Fruit fly (Drosophila melanogaster): ENCODE measurements around the gene Sirt2.

The Sirt2 gene

dm6 chr3R:20308972-20309660, 19.1 kb upstream of the Sirt2 start, which contains the start of gene Orp8:
Orp8 (plus strand) TSS chr3R:20309344.
- TF ChIP-seq net (GFP tag; optimal IDR thresholded peaks at IDR 0.05): peak; percentile 69
- TF ChIP-seq dsx (GFP tag; optimal IDR thresholded peaks at IDR 0.05; ENCODE audit: poor library complexity, severe bottlenecking): peak; percentile 64
- TF ChIP-seq Hr4 (GFP tag; optimal IDR thresholded peaks at IDR 0.05): no peak
- peak; percentile 37 for TF ChIP-seq dac (GFP tag; optimal IDR thresholded peaks at IDR 0.05)
- peak; percentile 73 for TF ChIP-seq CG3919 (GFP tag; optimal IDR thresholded peaks at IDR 0.05)
- TF ChIP-seq CG3032 (tag; optimal IDR thresholded peaks at IDR 0.05): peak; percentile 19
- peak; percentile 43 for TF ChIP-seq Gug (GFP tag; IDR thresholded peaks at IDR 0.05)
- TF ChIP-seq CG8632 (GFP tag; optimal IDR thresholded peaks at IDR 0.05): peak; percentile 39
- peak; percentile 42 for TF ChIP-seq CG10669 (GFP tag; optimal IDR thresholded peaks at IDR 0.05)
- TF ChIP-seq acj6 (GFP tag; optimal IDR thresholded peaks at IDR 0.05): no peak
- peak; percentile 89; the same call in 2 of the 3 replicates for TF ChIP-seq CG6163 (GFP tag; IDR thresholded peaks at IDR 0.05)
- TF ChIP-seq Eip78C (GFP tag): peak; percentile 90
- no peak for TF ChIP-seq lz (GFP tag; optimal IDR thresholded peaks at IDR 0.05)
- peak; percentile 51 for TF ChIP-seq fkh (GFP tag; optimal IDR thresholded peaks at IDR 0.05)
- peak; percentile 32 for TF ChIP-seq CG7368 (GFP tag; optimal IDR thresholded peaks at IDR 0.05)
- peak; percentile 88 for TF ChIP-seq CG16779 (tag; optimal IDR thresholded peaks at IDR 0.05)
- no peak for TF ChIP-seq CG31627 (GFP tag; optimal IDR thresholded peaks at IDR 0.05)
- peak; percentile 26 for TF ChIP-seq achi (GFP tag; optimal IDR thresholded peaks at IDR 0.05)
- TF ChIP-seq CG34406 (GFP tag; optimal IDR thresholded peaks at IDR 0.05): peak; percentile 24
- no peak for TF ChIP-seq CG11902 (GFP tag; optimal IDR thresholded peaks at IDR 0.05)
- TF ChIP-seq cyc (GFP tag; optimal IDR thresholded peaks at IDR 0.05): no peak
- no peak for TF ChIP-seq svp (GFP tag)
- peak; percentile 31 for TF ChIP-seq Sox14 (GFP tag; optimal IDR thresholded peaks at IDR 0.05)
- peak; percentile 73 to 75 for TF ChIP-seq ss (GFP tag; optimal IDR thresholded peaks at IDR 0.05)
- TF ChIP-seq CG11762 (GFP tag; optimal IDR thresholded peaks at IDR 0.05; ENCODE audit: insufficient read depth): no peak
- no peak for TF ChIP-seq CG10631 (GFP tag; optimal IDR thresholded peaks at IDR 0.05)
- no peak for TF ChIP-seq Sox15 (GFP tag; optimal IDR thresholded peaks at IDR 0.05)
- TF ChIP-seq Ets21C (GFP tag; optimal IDR thresholded peaks at IDR 0.05): no peak
- TF ChIP-seq Ets96B (tag; optimal IDR thresholded peaks at IDR 0.05): peak; percentile 37
- TF ChIP-seq CG32006 (GFP tag; optimal IDR thresholded peaks at IDR 0.05): peak; percentile 31
- TF ChIP-seq CG8119 (GFP tag; IDR thresholded peaks at IDR 0.05): peak; percentile 85
- no peak for TF ChIP-seq CG4318 (GFP tag; optimal IDR thresholded peaks at IDR 0.05)
- peak; percentile 86 for TF ChIP-seq Sox102F (GFP tag; optimal IDR thresholded peaks at IDR 0.05)
- peak; percentile 36 for TF ChIP-seq topi (GFP tag; optimal IDR thresholded peaks at IDR 0.05)
- TF ChIP-seq Eip93F (GFP tag; optimal IDR thresholded peaks at IDR 0.05): peak; percentile 76
- peak; percentile 87 for TF ChIP-seq CG6276 (GFP tag; optimal IDR thresholded peaks at IDR 0.05)
- peak; percentile 98 for TF ChIP-seq vri (GFP tag; optimal IDR thresholded peaks at IDR 0.05)
- TF ChIP-seq CG6792 (GFP tag; optimal IDR thresholded peaks at IDR 0.05): no peak
- TF ChIP-seq CG6854 (GFP tag; optimal IDR thresholded peaks at IDR 0.05): peak; percentile 94
- peak; percentile 91; the same call in 2 of the 3 replicates for TF ChIP-seq eg (GFP tag; IDR thresholded peaks at IDR 0.05)
- peak; percentile 49 for TF ChIP-seq CG6808 (GFP tag; optimal IDR thresholded peaks at IDR 0.05)
- TF ChIP-seq Met (GFP tag; optimal IDR thresholded peaks at IDR 0.05): peak; percentile 32
- TF ChIP-seq Lpt (GFP tag; optimal IDR thresholded peaks at IDR 0.05): peak; percentile 88
- peak; percentile 55 for TF ChIP-seq CG1621 (tag; optimal IDR thresholded peaks at IDR 0.05)
- no peak for TF ChIP-seq Hr38 (GFP tag; optimal IDR thresholded peaks at IDR 0.05)
- peak; percentile 61 for TF ChIP-seq fd85E (GFP tag; optimal IDR thresholded peaks at IDR 0.05)
- TF ChIP-seq Smox (GFP tag; optimal IDR thresholded peaks at IDR 0.05): no peak
- TF ChIP-seq pdm3 (GFP tag; optimal IDR thresholded peaks at IDR 0.05): no peak
- peak; percentile 43 for TF ChIP-seq spab (GFP tag; optimal IDR thresholded peaks at IDR 0.05)
- no peak for TF ChIP-seq Hr39 (GFP tag; optimal IDR thresholded peaks at IDR 0.05)
- peak; percentile 75 for TF ChIP-seq CG9139 (GFP tag; optimal IDR thresholded peaks at IDR 0.05)

All from whole organism, prepupa.